Worm (Caenorhabditis elegans): ENCODE measurements around the gene cand-1.
A peak's percentile ranks its signal among the peaks of the same experiment; 100 is the strongest.

cand-1 gene

ce11 chrV:16794828-16795354 is 7.8 kb upstream of the cand-1 start, which contains the start of the genes ctps-1 and pus-1 (continued):
- no peak for TF ChIP-seq blmp-1 (tag; optimal IDR thresholded peaks at IDR 0.05; ENCODE audit: insufficient read depth)
- peak; percentile 76 to 80 for TF ChIP-seq lsy-2 (tag; optimal IDR thresholded peaks at IDR 0.05)
- peak; percentile 40 for TF ChIP-seq nhr-25 (tag; optimal IDR thresholded peaks at IDR 0.05)
- peak; percentile 76 for TF ChIP-seq lin-11 (tag; optimal IDR thresholded peaks at IDR 0.05)
- peak; percentile 76 for TF ChIP-seq snpc-4 (tag; optimal IDR thresholded peaks at IDR 0.05)
- no peak for TF ChIP-seq alr-1 (tag; optimal IDR thresholded peaks at IDR 0.05)
- no peak for TF ChIP-seq unc-39 (tag; optimal IDR thresholded peaks at IDR 0.05)

ce11 chrV:16800484-16800883 is 2.2 kb upstream of the cand-1 start:
- peak; percentile 30 for TF ChIP-seq unc-55 (GFP tag; optimal IDR thresholded peaks at IDR 0.05)
- no peak for TF ChIP-seq Y55F3AM.14 (GFP tag; optimal IDR thresholded peaks at IDR 0.05)
- no peak for TF ChIP-seq sem-4 (tag; optimal IDR thresholded peaks at IDR 0.05)
- TF ChIP-seq F13H6.1 (tag; optimal IDR thresholded peaks at IDR 0.05) = no peak

- TF ChIP-seq Y55F3AM.14 (GFP tag; optimal IDR thresholded peaks at IDR 0.05) (no peak), snpc-4 (tag; optimal IDR thresholded peaks at IDR 0.05) (no peak), unc-39 (tag; optimal IDR thresholded peaks at IDR 0.05) (no peak), mbf-1 (tag; optimal IDR thresholded peaks at IDR 0.05) (no peak), skn-1 (tag; optimal IDR thresholded peaks at IDR 0.05) (no peak), ceh-16 (tag; optimal IDR thresholded peaks at IDR 0.05) (no peak), nhr-237 (tag; optimal IDR thresholded peaks at IDR 0.05) (no peak)
Observed at ce11 chrV:16804795-16805194, 2.1 kb downstream of the cand-1 start.

- TF ChIP-seq ZK546.5 (tag; optimal IDR thresholded peaks at IDR 0.05) = no peak
- no peak for TF ChIP-seq alr-1 (tag; optimal IDR thresholded peaks at IDR 0.05)
- no peak for TF ChIP-seq ama-1 (optimal IDR thresholded peaks at IDR 0.05)
- TF ChIP-seq nhr-129 (tag; optimal IDR thresholded peaks at IDR 0.05) = no peak
- TF ChIP-seq peb-1 (tag; optimal IDR thresholded peaks at IDR 0.05) = no peak
- TF ChIP-seq skn-1 (tag; optimal IDR thresholded peaks at IDR 0.05) = no peak
- TF ChIP-seq mdl-1 (tag; optimal IDR thresholded peaks at IDR 0.05) = no peak
- no peak for TF ChIP-seq nhr-25 (tag; optimal IDR thresholded peaks at IDR 0.05)
- no peak for TF ChIP-seq nhr-6 (tag; optimal IDR thresholded peaks at IDR 0.05)
- TF ChIP-seq crh-2 (tag; optimal IDR thresholded peaks at IDR 0.05) = no peak
- no peak for TF ChIP-seq ztf-11 (tag; optimal IDR thresholded peaks at IDR 0.05)
- TF ChIP-seq Y55F3AM.14 (GFP tag; optimal IDR thresholded peaks at IDR 0.05) = no peak
- no peak for TF ChIP-seq elt-3 (tag; optimal IDR thresholded peaks at IDR 0.05)
- TF ChIP-seq aly-2 (tag; optimal IDR thresholded peaks at IDR 0.05) = no peak
- TF ChIP-seq nhr-77 (tag; optimal IDR thresholded peaks at IDR 0.05) = no peak
- no peak for TF ChIP-seq nhr-21 (tag; optimal IDR thresholded peaks at IDR 0.05)
- no peak for TF ChIP-seq lsy-2 (tag; optimal IDR thresholded peaks at IDR 0.05)
- no peak for TF ChIP-seq nhr-11 (tag; optimal IDR thresholded peaks at IDR 0.05)
- TF ChIP-seq sem-4 (tag; optimal IDR thresholded peaks at IDR 0.05) = no peak
- no peak for TF ChIP-seq nhr-237 (tag; optimal IDR thresholded peaks at IDR 0.05)
Observed at ce11 chrV:16808168-16808567, 5.5 kb downstream of the cand-1 start.

- no peak for TF ChIP-seq elt-1 (tag; optimal IDR thresholded peaks at IDR 0.05)
- no peak for TF ChIP-seq nhr-12 (tag; optimal IDR thresholded peaks at IDR 0.05)
- no peak for TF ChIP-seq nhr-6 (tag; optimal IDR thresholded peaks at IDR 0.05)
- no peak for TF ChIP-seq ceh-16 (tag; optimal IDR thresholded peaks at IDR 0.05)
- no peak for TF ChIP-seq sma-3 (GFP tag; optimal IDR thresholded peaks at IDR 0.05)
- TF ChIP-seq egl-27 (tag; optimal IDR thresholded peaks at IDR 0.05) = no peak
- TF ChIP-seq mab-5 (tag; optimal IDR thresholded peaks at IDR 0.05) = no peak
- TF ChIP-seq Y55F3AM.14 (GFP tag; optimal IDR thresholded peaks at IDR 0.05) = no peak
- no peak for TF ChIP-seq zag-1 (tag; optimal IDR thresholded peaks at IDR 0.05)
- no peak for TF ChIP-seq F13H6.1 (tag; optimal IDR thresholded peaks at IDR 0.05)
- TF ChIP-seq mdl-1 (tag; optimal IDR thresholded peaks at IDR 0.05) = no peak
- TF ChIP-seq snpc-4 (tag; optimal IDR thresholded peaks at IDR 0.05) = no peak
- TF ChIP-seq nhr-10 (tag; optimal IDR thresholded peaks at IDR 0.05) = no peak
- no peak for TF ChIP-seq gmeb-1 (tag; optimal IDR thresholded peaks at IDR 0.05)
- TF ChIP-seq lin-39 (tag; optimal IDR thresholded peaks at IDR 0.05) = no peak
- no peak for TF ChIP-seq crh-2 (tag; optimal IDR thresholded peaks at IDR 0.05)
- TF ChIP-seq nhr-23 (tag; optimal IDR thresholded peaks at IDR 0.05) = no peak
- no peak for TF ChIP-seq R02D3.7 (tag; optimal IDR thresholded peaks at IDR 0.05)
- no peak for TF ChIP-seq alr-1 (tag; optimal IDR thresholded peaks at IDR 0.05)
Observed at ce11 chrV:16811841-16812240, 9.2 kb downstream of the cand-1 start.
